Worm (Caenorhabditis elegans) whole organism, L4/young adult: ENCODE results near the gene clec-210.

Source experiments
- W03F9.2 ChIP-seq: fragments of 150-350 bp; optimal IDR thresholded peaks from 2 replicates; lab custom pipeline; 2014; ENCODE audit warnings: missing biosample characterization, missing genetic modification characterization
- dao-5 ChIP-seq: sonication (generic microtip); optimal IDR thresholded peaks from 2 replicates; lab custom pipeline; 2016; ENCODE audit warnings: missing genotype, missing genetic modification characterization, moderate library complexity, missing compliant biosample characterization
- him-1 ChIP-seq: sonication (generic microtip); optimal IDR thresholded peaks from 2 replicates; lab custom pipeline; 2016; ENCODE audit warnings: missing genotype, missing genetic modification reagents, missing genetic modification characterization, missing compliant biosample characterization

- TF ChIP-seq W03F9.2 (tag; lab: Kevin White, UChicago) (no peak), dao-5 (tag; lab: Kevin White, UChicago) (no peak), him-1 (tag; lab: Kevin White, UChicago) (no peak)
Measured at ce11 chrV:3165438-3165837, 47.3 kb downstream of the clec-210 start, which contains the start of gene C36C5.14.
